Fruit fly (Drosophila melanogaster) whole organism, embryonic: ENCODE measurements around the gene apolpp.

Source experiments
- Atf-2 ChIP-seq: fragments of 200-800 bp; sonication (Bioruptor generic); optimal IDR thresholded peaks from 2 replicates; lab custom pipeline; 2016; ENCODE audit warnings: missing biosample characterization, missing genetic modification characterization
- Atf6 ChIP-seq: fragments of 200-800 bp; sonication (Bioruptor generic); IDR thresholded peaks from 2 replicates; pipeline ENCODE4 v1.3.6; 2022; ENCODE audit warnings: missing biosample characterization, missing genetic modification characterization
- BtbVII ChIP-seq: fragments of 200-800 bp; sonication (Bioruptor generic); optimal IDR thresholded peaks from 3 replicates; lab custom pipeline; 2017; ENCODE audit warnings: missing biosample characterization, mild to moderate bottlenecking, missing genetic modification characterization
- C15 ChIP-seq: fragments of 200-800 bp; sonication (Bioruptor generic); IDR thresholded peaks from 3 replicates; pipeline ENCODE4 v1.3.6; 2022; ENCODE audit warnings: missing biosample characterization, missing genetic modification characterization
- CG1024 ChIP-seq: fragments of 200-800 bp; sonication (Bioruptor generic); IDR thresholded peaks from 2 replicates; pipeline ENCODE4 v1.3.6; 2022; ENCODE audit warnings: missing biosample characterization, missing genetic modification characterization
- CG10366 ChIP-seq: fragments of 200-800 bp; sonication (Bioruptor generic); IDR thresholded peaks from 2 replicates; pipeline ENCODE4 v1.3.6; 2022; ENCODE audit warnings: missing biosample characterization, missing genetic modification characterization
- CG11093 ChIP-seq: fragments of 200-800 bp; sonication (Bioruptor generic); IDR thresholded peaks from 3 replicates; pipeline ENCODE4 v1.3.6; 2022; ENCODE audit warnings: missing biosample characterization, missing genetic modification characterization
- CG11696 ChIP-seq: fragments of 200-800 bp; sonication (Bioruptor generic); IDR thresholded peaks from 2 replicates; pipeline ENCODE4 v1.3.6; 2022; ENCODE audit warnings: missing biosample characterization, missing genetic modification characterization
- CG17385 ChIP-seq: fragments of 200-800 bp; sonication (Bioruptor generic); optimal IDR thresholded peaks from 3 replicates; lab custom pipeline; 2018; ENCODE audit warnings: missing biosample characterization, mild to moderate bottlenecking, missing genetic modification characterization
- CG17802 ChIP-seq: fragments of 200-800 bp; sonication (Bioruptor generic); optimal IDR thresholded peaks from 2 replicates; lab custom pipeline; 2018; ENCODE audit warnings: missing biosample characterization, mild to moderate bottlenecking, missing genetic modification characterization, moderate library complexity
- CG2199 ChIP-seq: fragments of 200-800 bp; sonication (Bioruptor generic); IDR thresholded peaks from 3 replicates; pipeline ENCODE4 v1.3.6; 2022; ENCODE audit warnings: missing biosample characterization, missing genetic modification characterization
- CG4328 ChIP-seq: fragments of 200-800 bp; sonication (Bioruptor generic); optimal IDR thresholded peaks from 3 replicates; lab custom pipeline; 2017; ENCODE audit warnings: missing biosample characterization, missing genetic modification reagents, missing genetic modification characterization
- CG43689 ChIP-seq: fragments of 200-800 bp; sonication (Bioruptor generic); IDR thresholded peaks from 2 replicates; pipeline ENCODE4 v1.3.6; 2022; ENCODE audit warnings: missing biosample characterization, missing genetic modification characterization
- CG4854 ChIP-seq: fragments of 200-800 bp; sonication (Bioruptor generic); optimal IDR thresholded peaks from 2 replicates; lab custom pipeline; 2016; ENCODE audit warnings: missing biosample characterization, missing genetic modification characterization, inconsistent platforms
- CG6654 ChIP-seq: fragments of 200-800 bp; sonication (Bioruptor generic); optimal IDR thresholded peaks from 2 replicates; lab custom pipeline; 2017; ENCODE audit warnings: missing biosample characterization, mild to moderate bottlenecking, missing genetic modification characterization
- CG7556 ChIP-seq: fragments of 200-800 bp; sonication (Bioruptor generic); optimal IDR thresholded peaks from 2 replicates; lab custom pipeline; 2017; ENCODE audit warnings: missing biosample characterization, mild to moderate bottlenecking, missing genetic modification characterization
- CG9609 ChIP-seq: fragments of 200-800 bp; sonication (Bioruptor generic); optimal IDR thresholded peaks from 3 replicates; lab custom pipeline; 2016; ENCODE audit warnings: missing biosample characterization, missing genetic modification characterization
- Camta ChIP-seq: fragments of 200-800 bp; sonication (Bioruptor generic); optimal IDR thresholded peaks from 2 replicates; lab custom pipeline; 2016; ENCODE audit warnings: missing biosample characterization, missing genetic modification characterization
- CoRest ChIP-seq: fragments of 200-800 bp; sonication (Bioruptor generic); optimal IDR thresholded peaks from 3 replicates; lab custom pipeline; 2018; ENCODE audit warnings: missing biosample characterization, mild to moderate bottlenecking, missing genetic modification characterization, moderate library complexity
- CrebB ChIP-seq: fragments of 200-800 bp; sonication (Bioruptor generic); optimal IDR thresholded peaks from 3 replicates; lab custom pipeline; 2018; ENCODE audit warnings: missing biosample characterization, mild to moderate bottlenecking, missing genetic modification characterization
- D ChIP-seq, 2 experiments: fragments of 200-800 bp in 1 of 2; fragments of >200 bp in 1 of 2; sonication (Bioruptor generic) in 1 of 2; optimal IDR thresholded peaks; 2 replicates in 1 of 2; 3 replicates in 1 of 2; lab custom pipeline; 2017; ENCODE audit warnings: mild to moderate bottlenecking in 1 of 2, missing biosample characterization in 1 of 2, missing genetic modification characterization in 1 of 2, missing genetic modification reagents in 1 of 2
- Dbx ChIP-seq: fragments of 200-800 bp; sonication (Bioruptor generic); IDR thresholded peaks from 3 replicates; pipeline ENCODE4 v1.3.6; 2022; ENCODE audit warnings: missing biosample characterization, missing genetic modification characterization
- Gsc ChIP-seq: fragments of 200-800 bp; sonication (Bioruptor generic); IDR thresholded peaks from 2 replicates; pipeline ENCODE4 v1.3.6; 2022; ENCODE audit warnings: missing biosample characterization, missing genetic modification characterization
- H2.0 ChIP-seq: fragments of 200-800 bp; sonication (Bioruptor generic); IDR thresholded peaks from 2 replicates; pipeline ENCODE4 v1.3.6; 2022; ENCODE audit warnings: missing biosample characterization, missing genetic modification characterization
- Mrtf ChIP-seq: fragments of 200-800 bp; sonication (Bioruptor generic); IDR thresholded peaks from 3 replicates; pipeline ENCODE4 v1.3.6; 2022; ENCODE audit warnings: missing biosample characterization, missing genetic modification characterization
- Ravus ChIP-seq: fragments of 200-800 bp; sonication (Bioruptor generic); IDR thresholded peaks from 2 replicates; pipeline ENCODE4 v1.3.6; 2022; ENCODE audit warnings: missing biosample characterization, missing genetic modification characterization
- Rfx ChIP-seq: fragments of 200-800 bp; sonication (Bioruptor generic); IDR thresholded peaks from 2 replicates; pipeline ENCODE4 v1.3.6; 2022; ENCODE audit warnings: missing biosample characterization, missing genetic modification characterization
- Sox102F ChIP-seq: fragments of 200-800 bp; sonication (Bioruptor generic); optimal IDR thresholded peaks from 2 replicates; lab custom pipeline; 2018; ENCODE audit warnings: missing biosample characterization, mild to moderate bottlenecking, missing genetic modification characterization, moderate library complexity
- Sry-β ChIP-seq: fragments of 200-800 bp; sonication (Bioruptor generic); optimal IDR thresholded peaks from 2 replicates; lab custom pipeline; 2018; ENCODE audit warnings: missing biosample characterization, mild to moderate bottlenecking, missing genetic modification characterization, moderate library complexity
- Stat92E ChIP-seq, 3 experiments: fragments of >200 bp in 2 of 3; fragments of 200-800 bp in 1 of 3; sonication (Bioruptor generic) in 1 of 3; optimal IDR thresholded peaks; 2 replicates each; lab custom pipeline; 2017 to 2019; ENCODE audit warnings: missing biosample characterization in 3 of 3, missing genetic modification characterization in 3 of 3, mild to moderate bottlenecking in 1 of 3, moderate library complexity in 1 of 3
- Xbp1 ChIP-seq: fragments of 200-800 bp; sonication (Bioruptor generic); optimal IDR thresholded peaks from 3 replicates; lab custom pipeline; 2016; ENCODE audit warnings: missing biosample characterization, mild to moderate bottlenecking, missing genetic modification characterization
- YL-1 ChIP-seq: fragments of 200-800 bp; sonication (Bioruptor generic); optimal IDR thresholded peaks from 3 replicates; lab custom pipeline; 2017; ENCODE audit warnings: missing biosample characterization, mild to moderate bottlenecking, missing genetic modification characterization
- eve ChIP-seq, 2 experiments: fragments of >200 bp; optimal IDR thresholded peaks; 2 replicates each; lab custom pipeline; 2017; ENCODE audit warnings: missing biosample characterization in 2 of 2, missing genetic modification characterization in 2 of 2
- ewg ChIP-seq: fragments of 200-800 bp; sonication (Bioruptor generic); optimal IDR thresholded peaks from 3 replicates; lab custom pipeline; 2017; ENCODE audit warnings: mild to moderate bottlenecking, missing biosample characterization, missing genetic modification reagents, missing genetic modification characterization
- fd102C ChIP-seq: fragments of 200-800 bp; sonication (Bioruptor generic); optimal IDR thresholded peaks from 2 replicates; lab custom pipeline; 2018; ENCODE audit warnings: missing biosample characterization, mild to moderate bottlenecking, missing genetic modification characterization, moderate library complexity
- hkb ChIP-seq, 2 experiments: fragments of 200-800 bp in 1 of 2; fragments of >200 bp in 1 of 2; sonication (Bioruptor generic) in 1 of 2; IDR thresholded peaks in 1 of 2; optimal IDR thresholded peaks in 1 of 2; 2 replicates each; pipeline versions ENCODE4 v1.3.6 to Lab custom; 2017 to 2022; ENCODE audit warnings: missing biosample characterization in 1 of 2, missing genetic modification characterization in 1 of 2
- peb ChIP-seq: fragments of 200-800 bp; sonication (Bioruptor generic); IDR thresholded peaks from 2 replicates; pipeline ENCODE4 v1.3.6; 2022; ENCODE audit warnings: missing biosample characterization, missing genetic modification characterization
- psq ChIP-seq: fragments of 200-800 bp; sonication (Bioruptor generic); optimal IDR thresholded peaks from 2 replicates; lab custom pipeline; 2017; ENCODE audit warnings: missing biosample characterization, missing genetic modification characterization
- repo ChIP-seq: fragments of 200-800 bp; sonication (Bioruptor generic); optimal IDR thresholded peaks from 2 replicates; lab custom pipeline; 2016; ENCODE audit warnings: missing biosample characterization, missing genetic modification characterization
- row ChIP-seq: fragments of 200-800 bp; sonication (Bioruptor generic); IDR thresholded peaks from 3 replicates; pipeline ENCODE4 v1.3.6; 2022; ENCODE audit warnings: missing biosample characterization, missing genetic modification characterization
- sd ChIP-seq: fragments of 200-800 bp; sonication (Bioruptor generic); optimal IDR thresholded peaks from 3 replicates; lab custom pipeline; 2018; ENCODE audit warnings: missing biosample characterization, mild to moderate bottlenecking, missing genetic modification characterization, moderate library complexity
- sima ChIP-seq: fragments of 200-800 bp; sonication (Bioruptor generic); optimal IDR thresholded peaks from 2 replicates; lab custom pipeline; 2016; ENCODE audit warnings: missing biosample characterization, missing genetic modification characterization
- sr ChIP-seq: fragments of 200-800 bp; sonication (Bioruptor generic); IDR thresholded peaks from 3 replicates; pipeline ENCODE4 v1.3.6; 2022; ENCODE audit warnings: missing biosample characterization, missing genetic modification characterization
- toy ChIP-seq: fragments of 200-800 bp; sonication (Bioruptor generic); IDR thresholded peaks from 2 replicates; pipeline ENCODE4 v1.3.6; 2022; ENCODE audit warnings: missing biosample characterization, missing genetic modification characterization
- unpg ChIP-seq: fragments of 200-800 bp; sonication (Bioruptor generic); optimal IDR thresholded peaks from 3 replicates; lab custom pipeline; 2018; ENCODE audit warnings: missing biosample characterization, mild to moderate bottlenecking, missing genetic modification characterization, moderate library complexity
- vnd ChIP-seq: fragments of 200-800 bp; sonication (Bioruptor generic); IDR thresholded peaks from 3 replicates; pipeline ENCODE4 v1.3.6; 2022; ENCODE audit warnings: missing biosample characterization, missing genetic modification characterization; ENCODE audit not compliant: partially characterized antibody
- wek ChIP-seq: fragments of 200-800 bp; sonication (Bioruptor generic); optimal IDR thresholded peaks from 3 replicates; lab custom pipeline; 2018; ENCODE audit warnings: missing biosample characterization, mild to moderate bottlenecking, missing genetic modification characterization, moderate library complexity

Gene apolpp

dm6 chr4:1112867-1113769 is 52.3 kb downstream of the apolpp start (continued):
- TF ChIP-seq ewg (GFP tag; lab: Kevin White, UChicago) (peak; percentile 89), CG7556 (GFP tag; lab: Kevin White, UChicago) (peak; percentile 91), CG2199 (GFP tag; lab: Robert Waterston, UW) (peak; percentile 94), Atf-2 (GFP tag; lab: Kevin White, UChicago) (peak; percentile 94), repo (peak; percentile 79), Dbx (GFP tag; lab: Robert Waterston, UW) (no peak; the same call in 2 of the 3 replicates), Atf6 (GFP tag; lab: Robert Waterston, UW) (peak; percentile 95), psq (GFP tag; lab: Kevin White, UChicago) (peak; percentile 84), CG17385 (peak; percentile 86), CG4328 (GFP tag; lab: Kevin White, UChicago) (no peak), hkb (optimal IDR thresholded peaks at IDR 0.05; lab: Kevin White, UChicago) (no peak), hkb (GFP tag; IDR thresholded peaks at IDR 0.05; lab: Robert Waterston, UW) (peak; percentile 94), CoRest (peak; percentile 93), CG1024 (GFP tag; lab: Robert Waterston, UW) (peak; percentile 66; the same call in 1 of the 2 replicates), CG6654 (GFP tag; lab: Kevin White, UChicago) (peak; percentile 69), sd (tag; lab: Kevin White, UChicago) (no peak), Stat92E (GFP tag; optimal IDR thresholded peaks at IDR 0.05; lab: Kevin White, UChicago) (peak in 1 of 3 experiments; percentile 75), H2.0 (GFP tag; lab: Robert Waterston, UW) (no peak), Rfx (no peak; the same call in 1 of the 2 replicates), CG17802 (tag; lab: Kevin White, UChicago) (peak; percentile 70), CrebB (tag; lab: Kevin White, UChicago) (peak; percentile 86), Ravus (peak; percentile 69), Sry-β (GFP tag; lab: Kevin White, UChicago) (no peak), Camta (GFP tag; lab: Kevin White, UChicago) (peak; percentile 95), fd102C (peak; percentile 61), vnd (GFP tag; lab: Robert Waterston, UW) (no peak), row (GFP tag; lab: Robert Waterston, UW) (peak; percentile 96), unpg (GFP tag; lab: Kevin White, UChicago) (peak; percentile 96), sr (GFP tag; lab: Robert Waterston, UW) (no peak), wek (peak; percentile 81), Gsc (no peak), C15 (GFP tag; lab: Robert Waterston, UW) (peak; percentile 69; the same call in 2 of the 3 replicates), peb (no peak; the same call in none of the 2 replicates), CG11696 (GFP tag; lab: Robert Waterston, UW) (no peak; the same call in 1 of the 2 replicates), Xbp1 (GFP tag; lab: Kevin White, UChicago) (peak; percentile 96), Mrtf (no peak), CG11093 (no peak; the same call in 2 of the 3 replicates), Sox102F (GFP tag; lab: Kevin White, UChicago) (no peak), CG10366 (GFP tag; lab: Robert Waterston, UW) (no peak), sima (GFP tag; lab: Kevin White, UChicago) (peak; percentile 73), BtbVII (GFP tag; lab: Kevin White, UChicago) (peak; percentile 81), CG9609 (GFP tag; lab: Kevin White, UChicago) (peak; percentile 93), YL-1 (GFP tag; lab: Kevin White, UChicago) (no peak), D (optimal IDR thresholded peaks at IDR 0.05; lab: Kevin White, UChicago) (no peak), D (GFP tag; optimal IDR thresholded peaks at IDR 0.05; lab: Kevin White, UChicago) (peak; percentile 83), eve (GFP tag; optimal IDR thresholded peaks at IDR 0.05; lab: Kevin White, UChicago) (peak in 1 of 2 experiments; percentile 46), CG4854 (GFP tag; lab: Kevin White, UChicago) (peak; percentile 83), toy (no peak; the same call in 1 of the 2 replicates), CG43689 (GFP tag; lab: Robert Waterston, UW) (no peak)
